Fruit fly (Drosophila melanogaster) whole organism, embryonic: ENCODE data around the gene CG15212.

Source experiments
- Bdp1 ChIP-seq: fragments of 200-800 bp; sonication (Bioruptor generic); optimal IDR thresholded peaks from 3 replicates; lab custom pipeline; 2016; ENCODE audit warnings: missing biosample characterization, missing genetic modification characterization
- CG11695 ChIP-seq: fragments of 200-800 bp; sonication (Bioruptor generic); IDR thresholded peaks from 3 replicates; pipeline ENCODE4 v1.3.6; 2022; ENCODE audit warnings: missing biosample characterization, missing genetic modification characterization
- CG13775 ChIP-seq: fragments of 200-800 bp; sonication (Bioruptor generic); optimal IDR thresholded peaks from 3 replicates; lab custom pipeline; 2017; ENCODE audit warnings: missing biosample characterization, mild to moderate bottlenecking, missing genetic modification characterization
- CG14667 ChIP-seq: fragments of 200-800 bp; sonication (Bioruptor generic); IDR thresholded peaks from 2 replicates; pipeline ENCODE4 v1.3.6; 2022; ENCODE audit warnings: missing biosample characterization, missing genetic modification characterization
- CG14710 ChIP-seq: fragments of 200-800 bp; sonication (Bioruptor generic); optimal IDR thresholded peaks from 3 replicates; lab custom pipeline; 2019; ENCODE audit warnings: missing biosample characterization, mild to moderate bottlenecking, missing genetic modification characterization, moderate library complexity
- CG14860 ChIP-seq: fragments of 200-800 bp; sonication (Bioruptor generic); IDR thresholded peaks from 3 replicates; pipeline ENCODE4 v1.3.6; 2022; ENCODE audit warnings: missing biosample characterization, missing genetic modification characterization; ENCODE audit not compliant: partially characterized antibody
- CG15269 ChIP-seq: fragments of 200-800 bp; sonication (Bioruptor generic); optimal IDR thresholded peaks from 2 replicates; lab custom pipeline; 2018; ENCODE audit warnings: missing biosample characterization, mild to moderate bottlenecking, missing genetic modification characterization, moderate library complexity
- CG1529 ChIP-seq: fragments of 200-800 bp; sonication (Bioruptor generic); optimal IDR thresholded peaks from 3 replicates; lab custom pipeline; 2018; ENCODE audit warnings: missing biosample characterization, missing genetic modification characterization
- CG16863 ChIP-seq: fragments of 200-800 bp; sonication (Bioruptor generic); optimal IDR thresholded peaks from 3 replicates; lab custom pipeline; 2016; ENCODE audit warnings: missing biosample characterization, missing genetic modification characterization
- CG17328 ChIP-seq: fragments of 200-800 bp; sonication (Bioruptor generic); IDR thresholded peaks from 2 replicates; pipeline ENCODE4 v1.3.6; 2022; ENCODE audit warnings: missing biosample characterization, missing genetic modification characterization
- CG18011 ChIP-seq: fragments of 200-800 bp; sonication (Bioruptor generic); optimal IDR thresholded peaks from 2 replicates; lab custom pipeline; 2017; ENCODE audit warnings: missing biosample characterization, missing genetic modification characterization, mild to moderate bottlenecking, moderate library complexity, missing genotype
- CG18619 ChIP-seq: fragments of 200-800 bp; sonication (Bioruptor generic); optimal IDR thresholded peaks from 3 replicates; lab custom pipeline; 2017; ENCODE audit warnings: missing biosample characterization, mild to moderate bottlenecking, missing genetic modification characterization
- CG30403 ChIP-seq: fragments of 200-800 bp; sonication (Bioruptor generic); optimal IDR thresholded peaks from 3 replicates; lab custom pipeline; 2016; ENCODE audit warnings: missing biosample characterization, missing genetic modification characterization
- CG3163 ChIP-seq: fragments of 200-800 bp; sonication (Bioruptor generic); optimal IDR thresholded peaks from 3 replicates; lab custom pipeline; 2016; ENCODE audit warnings: missing biosample characterization, missing genetic modification characterization
- CG3407 ChIP-seq: fragments of 200-800 bp; sonication (Bioruptor generic); optimal IDR thresholded peaks from 2 replicates; lab custom pipeline; 2018; ENCODE audit warnings: missing biosample characterization, mild to moderate bottlenecking, missing genetic modification characterization
- CG6791 ChIP-seq: fragments of 200-800 bp; sonication (Bioruptor generic); IDR thresholded peaks from 3 replicates; pipeline ENCODE4 v1.3.6; 2022; ENCODE audit warnings: missing biosample characterization, missing genetic modification characterization; ENCODE audit not compliant: partially characterized antibody
- CG7839 ChIP-seq: fragments of 200-800 bp; sonication (Bioruptor generic); optimal IDR thresholded peaks from 3 replicates; lab custom pipeline; 2018; ENCODE audit warnings: missing biosample characterization, mild to moderate bottlenecking, missing genetic modification characterization, moderate library complexity
- CG7987 ChIP-seq: fragments of 200-800 bp; sonication (Bioruptor generic); optimal IDR thresholded peaks from 2 replicates; lab custom pipeline; 2018; ENCODE audit warnings: missing biosample characterization, mild to moderate bottlenecking, missing genetic modification characterization, moderate library complexity
- CG8944 ChIP-seq: fragments of 200-800 bp; sonication (Bioruptor generic); optimal IDR thresholded peaks from 3 replicates; lab custom pipeline; 2016; ENCODE audit warnings: missing biosample characterization, missing genetic modification characterization
- E2f1 ChIP-seq: fragments of 200-800 bp; sonication (Bioruptor generic); IDR thresholded peaks from 2 replicates; pipeline ENCODE4 v1.3.6; 2022; ENCODE audit warnings: missing biosample characterization, missing genetic modification characterization
- Elba2 ChIP-seq: fragments of 200-800 bp; sonication (Bioruptor generic); optimal IDR thresholded peaks from 3 replicates; lab custom pipeline; 2016; ENCODE audit warnings: missing biosample characterization, missing genetic modification characterization
- GATAe ChIP-seq: fragments of 200-800 bp; sonication (Bioruptor generic); conservative IDR thresholded peaks from 2 replicates; pipeline ENCODE4 v1.3.6; 2022; ENCODE audit warnings: missing biosample characterization, missing genetic modification characterization
- Med ChIP-seq: fragments of 200-800 bp; sonication (Bioruptor generic); peaks from one replicate; lab custom pipeline; 2016; ENCODE audit warnings: missing biosample characterization, missing genetic modification characterization, mild to moderate bottlenecking, inconsistent platforms, moderate library complexity
- NK7.1 ChIP-seq: fragments of 200-800 bp; sonication (Bioruptor generic); optimal IDR thresholded peaks from 3 replicates; lab custom pipeline; 2016; ENCODE audit warnings: missing biosample characterization, missing genetic modification characterization
- Nf-YA ChIP-seq: fragments of 200-800 bp; sonication (Bioruptor generic); IDR thresholded peaks from 2 replicates; pipeline ENCODE4 v1.3.6; 2022; ENCODE audit warnings: missing biosample characterization, missing genetic modification characterization
- Opbp ChIP-seq: fragments of 200-800 bp; sonication (Bioruptor generic); IDR thresholded peaks from 3 replicates; pipeline ENCODE4 v1.3.6; 2022; ENCODE audit warnings: missing biosample characterization, missing genetic modification characterization; ENCODE audit not compliant: partially characterized antibody
- Sin3A ChIP-seq: fragments of >200 bp; optimal IDR thresholded peaks from 2 replicates; lab custom pipeline; 2018
- Trl ChIP-seq, 3 experiments: fragments of >200 bp in 2 of 3; fragments of 200-800 bp in 1 of 3; sonication (Bioruptor generic) in 1 of 3; optimal IDR thresholded peaks; 2 replicates in 1 of 3; 3 replicates in 2 of 3; lab custom pipeline; 2016 to 2017; ENCODE audit warnings: missing biosample characterization in 1 of 3, missing genetic modification characterization in 1 of 3
- Xrp1 ChIP-seq: fragments of 200-800 bp; sonication (Bioruptor generic); IDR thresholded peaks from 2 replicates; pipeline ENCODE4 v1.3.6; 2022; ENCODE audit warnings: missing biosample characterization, missing genetic modification characterization
- aop ChIP-seq: fragments of 200-800 bp; sonication (Bioruptor generic); IDR thresholded peaks from 2 replicates; pipeline ENCODE4 v1.3.6; 2022; ENCODE audit warnings: missing biosample characterization, missing genetic modification characterization
- cwo ChIP-seq: fragments of 200-800 bp; sonication (Bioruptor generic); optimal IDR thresholded peaks from 3 replicates; lab custom pipeline; 2017; ENCODE audit warnings: missing biosample characterization, missing genetic modification characterization, mild to moderate bottlenecking, moderate library complexity, missing genetic modification reagents
- fu2 ChIP-seq: fragments of 200-800 bp; sonication (Bioruptor generic); optimal IDR thresholded peaks from 2 replicates; lab custom pipeline; 2016; ENCODE audit warnings: missing biosample characterization, missing genetic modification characterization
- gcm2 ChIP-seq: fragments of 200-800 bp; sonication (Bioruptor generic); optimal IDR thresholded peaks from 2 replicates; lab custom pipeline; 2016; ENCODE audit warnings: missing biosample characterization, missing genetic modification characterization
- grau ChIP-seq: fragments of 200-800 bp; optimal IDR thresholded peaks from 3 replicates; lab custom pipeline; 2019; ENCODE audit warnings: missing biosample characterization, mild to moderate bottlenecking, missing genetic modification characterization, moderate library complexity
- gsb-n ChIP-seq: fragments of 200-800 bp; sonication (Bioruptor generic); optimal IDR thresholded peaks from 3 replicates; lab custom pipeline; 2018; ENCODE audit warnings: missing biosample characterization, mild to moderate bottlenecking, missing genetic modification characterization
- ham ChIP-seq: fragments of 200-800 bp; sonication (Bioruptor generic); IDR thresholded peaks from 2 replicates; pipeline ENCODE4 v1.3.6; 2022; ENCODE audit warnings: missing biosample characterization, missing genetic modification characterization
- hbn ChIP-seq: fragments of 200-800 bp; sonication (Bioruptor generic); IDR thresholded peaks from 2 replicates; pipeline ENCODE4 v1.3.6; 2022; ENCODE audit warnings: missing biosample characterization, missing genetic modification characterization; ENCODE audit not compliant: partially characterized antibody
- kah ChIP-seq: fragments of 200-800 bp; sonication (Bioruptor generic); optimal IDR thresholded peaks from 2 replicates; lab custom pipeline; 2018; ENCODE audit warnings: missing biosample characterization, mild to moderate bottlenecking, missing genetic modification characterization
- knrl ChIP-seq: fragments of 200-800 bp; sonication (Bioruptor generic); IDR thresholded peaks from 3 replicates; pipeline ENCODE4 v1.3.6; 2022; ENCODE audit warnings: missing biosample characterization, missing genetic modification characterization; ENCODE audit not compliant: partially characterized antibody
- lov ChIP-seq, 2 experiments: fragments of 200-800 bp in 1 of 2; fragments of >200 bp in 1 of 2; sonication (Bioruptor generic) in 1 of 2; IDR thresholded peaks in 1 of 2; optimal IDR thresholded peaks in 1 of 2; 2 replicates in 1 of 2; 3 replicates in 1 of 2; pipeline versions ENCODE4 v1.3.6 to Lab custom; 2017 to 2022; ENCODE audit warnings: missing biosample characterization in 1 of 2, missing genetic modification characterization in 1 of 2
- luna ChIP-seq: fragments of 200-800 bp; sonication (Bioruptor generic); optimal IDR thresholded peaks from 2 replicates; lab custom pipeline; 2016; ENCODE audit warnings: missing biosample characterization, missing genetic modification characterization
- odd ChIP-seq: fragments of 200-800 bp; sonication (Bioruptor generic); optimal IDR thresholded peaks from 2 replicates; lab custom pipeline; 2017; ENCODE audit warnings: missing biosample characterization, mild to moderate bottlenecking, missing genetic modification characterization
- p53 ChIP-seq: fragments of 200-800 bp; sonication (Bioruptor generic); optimal IDR thresholded peaks from 2 replicates; lab custom pipeline; 2016; ENCODE audit warnings: missing biosample characterization, missing genetic modification characterization
- pita ChIP-seq: fragments of 200-800 bp; sonication (Bioruptor generic); optimal IDR thresholded peaks from 2 replicates; lab custom pipeline; 2017; ENCODE audit warnings: missing biosample characterization, mild to moderate bottlenecking, missing genetic modification characterization
- seq ChIP-seq: fragments of 200-800 bp; sonication (Bioruptor generic); IDR thresholded peaks from 2 replicates; pipeline ENCODE4 v1.3.6; 2022; ENCODE audit warnings: missing biosample characterization, missing genetic modification characterization
- shn ChIP-seq: fragments of 200-800 bp; sonication (Bioruptor generic); optimal IDR thresholded peaks from 3 replicates; lab custom pipeline; 2016; ENCODE audit warnings: missing biosample characterization, missing genetic modification characterization
- wor ChIP-seq: fragments of 200-800 bp; sonication (Bioruptor generic); IDR thresholded peaks from 2 replicates; pipeline ENCODE4 v1.3.6; 2022; ENCODE audit warnings: missing biosample characterization, missing genetic modification characterization
- yki ChIP-seq: fragments of >200 bp; optimal IDR thresholded peaks from 3 replicates; lab custom pipeline; 2018
- z ChIP-seq: fragments of 200-800 bp; sonication (Bioruptor generic); IDR thresholded peaks from 3 replicates; pipeline ENCODE4 v1.3.6; 2022; ENCODE audit warnings: missing biosample characterization, missing genetic modification characterization

The CG15212 gene

dm6 chr3L:5154917-5155613 lies 23.7 kb downstream of the CG15212 start (continued):
- TF ChIP-seq kah (GFP tag; lab: Kevin White, UChicago) = peak; percentile 45
- peak; percentile 79 for TF ChIP-seq CG15269 (tag; lab: Kevin White, UChicago)
- peak; percentile 78 for TF ChIP-seq CG17328
- TF ChIP-seq ham (GFP tag; lab: Robert Waterston, UW) = peak; percentile 67; the same call in 1 of the 2 replicates
- TF ChIP-seq CG18619 = peak; percentile 67
- no peak for TF ChIP-seq Elba2
- TF ChIP-seq NK7.1 (GFP tag; lab: Kevin White, UChicago) = peak; percentile 62
- no peak for TF ChIP-seq pita (GFP tag; lab: Kevin White, UChicago)
- peak; percentile 81 for TF ChIP-seq E2f1
- no peak for TF ChIP-seq Bdp1
- peak; percentile 45 for TF ChIP-seq odd
- no peak for TF ChIP-seq Trl (optimal IDR thresholded peaks at IDR 0.05; lab: Kevin White, UChicago)
- peak; percentile 71 for TF ChIP-seq Trl (GFP tag; optimal IDR thresholded peaks at IDR 0.05; lab: Kevin White, UChicago)
- TF ChIP-seq seq (GFP tag; lab: Robert Waterston, UW) = peak; percentile 87
- peak; percentile 59 for TF ChIP-seq grau (tag; lab: Kevin White, UChicago)
- TF ChIP-seq CG18011 (GFP tag; lab: Kevin White, UChicago) = peak; percentile 49
- TF ChIP-seq CG3407 (GFP tag; lab: Kevin White, UChicago) = peak; percentile 61
- 0 out of 2 replicates have a peak, but pooled peaks have one; percentile 41 for TF ChIP-seq GATAe (GFP tag; lab: Robert Waterston, UW)
- TF ChIP-seq knrl = no peak
- peak; percentile 40; the same call in 1 of the 2 replicates for TF ChIP-seq aop (GFP tag; lab: Robert Waterston, UW)
- TF ChIP-seq CG14667 (GFP tag; lab: Robert Waterston, UW) = no peak; the same call in 1 of the 2 replicates
- TF ChIP-seq Med (GFP tag; lab: Kevin White, UChicago) = no peak
- peak; percentile 81 for TF ChIP-seq CG7839
- TF ChIP-seq gcm2 (GFP tag; lab: Kevin White, UChicago) = peak; percentile 21
- no peak for TF ChIP-seq CG14860 (GFP tag; lab: Robert Waterston, UW)
- peak; percentile 65 for TF ChIP-seq CG16863
- TF ChIP-seq CG8944 (GFP tag; lab: Kevin White, UChicago) = peak; percentile 49
- no peak for TF ChIP-seq luna (GFP tag; lab: Kevin White, UChicago)
- peak; percentile 52 for TF ChIP-seq CG3163 (GFP tag; lab: Kevin White, UChicago)
- TF ChIP-seq wor (GFP tag; lab: Robert Waterston, UW) = peak; percentile 58
- peak; percentile 32 for TF ChIP-seq CG1529 (GFP tag; lab: Kevin White, UChicago)
- TF ChIP-seq Xrp1 (GFP tag; lab: Robert Waterston, UW) = peak; percentile 87
- TF ChIP-seq yki (lab: Kevin White, UChicago) = no peak
- peak; percentile 76 for TF ChIP-seq cwo
- no peak for TF ChIP-seq CG6791 (GFP tag; lab: Robert Waterston, UW)
- no peak for TF ChIP-seq Opbp (GFP tag; lab: Robert Waterston, UW)
- no peak for TF ChIP-seq lov (optimal IDR thresholded peaks at IDR 0.05; lab: Kevin White, UChicago)
- TF ChIP-seq lov (GFP tag; IDR thresholded peaks at IDR 0.05; lab: Robert Waterston, UW) = 0 out of 3 replicates have a peak, but pooled peaks have one; percentile 35
- peak; percentile 51 for TF ChIP-seq shn (GFP tag; lab: Kevin White, UChicago)
- peak; percentile 51 for TF ChIP-seq CG14710 (tag; lab: Kevin White, UChicago)
- peak; percentile 69; the same call in 2 of the 3 replicates for TF ChIP-seq CG11695 (GFP tag; lab: Robert Waterston, UW)
- peak; percentile 54 for TF ChIP-seq gsb-n
- TF ChIP-seq CG13775 (GFP tag; lab: Kevin White, UChicago) = peak; percentile 62
- TF ChIP-seq p53 (GFP tag; lab: Kevin White, UChicago) = peak; percentile 18
- no peak for TF ChIP-seq CG7987
- TF ChIP-seq Nf-YA (GFP tag; lab: Robert Waterston, UW) = peak; percentile 52; the same call in 1 of the 2 replicates
- TF ChIP-seq CG30403 (GFP tag; lab: Kevin White, UChicago) = peak; percentile 81
- no peak for TF ChIP-seq Sin3A
- no peak for TF ChIP-seq z
- peak; percentile 67 for TF ChIP-seq fu2 (GFP tag; lab: Kevin White, UChicago)
- TF ChIP-seq hbn (GFP tag; lab: Robert Waterston, UW) = no peak
